Fruit fly (Drosophila melanogaster) whole organism, wandering third instar larva: ENCODE data around the gene spir.

ENCODE experiments used
- Hr83 ChIP-seq: fragments of 200-300 bp; sonication (Bioruptor generic); optimal IDR thresholded peaks from 2 replicates; lab custom pipeline; 2016; ENCODE audit warnings: missing biosample characterization, mild to moderate bottlenecking, missing genetic modification characterization, moderate library complexity; ENCODE audit not compliant: poor library complexity, severe bottlenecking
- Jra ChIP-seq: sonication (Bioruptor generic); optimal IDR thresholded peaks from 2 replicates; lab custom pipeline; 2016; ENCODE audit warnings: missing biosample characterization, missing genetic modification characterization
- Myc ChIP-seq: fragments of >200 bp; optimal IDR thresholded peaks from 2 replicates; lab custom pipeline; 2017
- Rel ChIP-seq, 2 experiments: fragments of 200-800 bp; sonication (Bioruptor generic) in 1 of 2; optimal IDR thresholded peaks; 2 replicates in 1 of 2; 3 replicates in 1 of 2; lab custom pipeline; 2016 to 2019; ENCODE audit warnings: mild to moderate bottlenecking in 2 of 2, missing biosample characterization in 2 of 2, missing genetic modification characterization in 2 of 2, moderate library complexity in 1 of 2
- psq ChIP-seq: fragments of 200-800 bp; sonication (Bioruptor generic); optimal IDR thresholded peaks from 3 replicates; lab custom pipeline; 2017; ENCODE audit warnings: missing biosample characterization, mild to moderate bottlenecking, missing genetic modification characterization, moderate library complexity

DNA sequence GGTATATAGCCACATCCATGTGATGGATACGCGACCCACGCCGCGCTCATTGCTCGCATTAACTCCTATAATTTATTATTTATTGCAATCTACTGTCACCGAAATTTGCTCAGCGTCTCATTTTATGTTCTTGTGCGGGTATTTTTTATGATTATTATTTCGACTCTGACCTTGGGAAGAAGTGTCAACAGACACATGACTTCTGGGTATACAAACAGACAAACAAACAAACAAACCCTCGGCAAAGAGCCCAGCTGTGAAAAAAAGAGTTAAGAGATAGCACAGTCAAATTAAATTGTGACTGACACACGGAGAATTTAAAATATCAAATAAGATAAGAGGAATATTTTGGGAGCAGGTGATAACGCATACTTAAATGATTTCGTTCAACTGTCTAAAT lies 79.0 kb downstream of the spir start:
- TF ChIP-seq psq (GFP tag; lab: Kevin White, UChicago): no peak
- TF ChIP-seq Jra (GFP tag; lab: Kevin White, UChicago): no peak
- peak; percentile 21 for TF ChIP-seq Hr83
- TF ChIP-seq Myc (lab: Kevin White, UChicago): no peak
- no peak for TF ChIP-seq Rel (GFP tag; optimal IDR thresholded peaks at IDR 0.05; lab: Kevin White, UChicago)
- TF ChIP-seq Rel (tag; optimal IDR thresholded peaks at IDR 0.05; lab: Kevin White, UChicago): no peak
